Worm (Caenorhabditis elegans) whole organism, late embryonic: ENCODE results near the gene nlp-68.
A peak's percentile ranks its signal among the peaks of the same experiment; 100 is the strongest.

Experiments
- C08G9.2 ChIP-seq: sonication (generic microtip); optimal IDR thresholded peaks from 2 replicates; lab custom pipeline; 2016; ENCODE audit warnings: mild to moderate bottlenecking, missing genetic modification characterization, moderate library complexity, missing compliant biosample characterization
- F13H6.1 ChIP-seq: sonication (generic microtip); optimal IDR thresholded peaks from 2 replicates; lab custom pipeline; 2016; ENCODE audit warnings: missing genetic modification characterization, missing compliant biosample characterization
- K02D7.2 ChIP-seq: sonication (generic microtip); optimal IDR thresholded peaks from 2 replicates; lab custom pipeline; 2017; ENCODE audit warnings: mild to moderate bottlenecking, missing genetic modification characterization, missing compliant biosample characterization
- ahr-1 ChIP-seq: sonication (generic microtip); optimal IDR thresholded peaks from 2 replicates; lab custom pipeline; 2016; ENCODE audit warnings: missing genetic modification characterization, missing compliant biosample characterization
- ama-1 ChIP-seq: fragments of 150-350 bp; optimal IDR thresholded peaks from 2 replicates; lab custom pipeline; 2014
- ceh-18 ChIP-seq: sonication (generic microtip); optimal IDR thresholded peaks from 2 replicates; lab custom pipeline; 2016; ENCODE audit warnings: missing genetic modification characterization, missing compliant biosample characterization
- ceh-2 ChIP-seq: sonication (generic microtip); optimal IDR thresholded peaks from 2 replicates; lab custom pipeline; 2016; ENCODE audit warnings: missing genotype, missing genetic modification characterization, missing compliant biosample characterization
- ceh-22 ChIP-seq: sonication (generic microtip); optimal IDR thresholded peaks from 2 replicates; lab custom pipeline; 2017; ENCODE audit warnings: missing biosample characterization, missing genetic modification characterization
- ceh-30 ChIP-seq: fragments of 150-350 bp; optimal IDR thresholded peaks from 2 replicates; lab custom pipeline; 2014; ENCODE audit warnings: missing biosample characterization, missing genetic modification characterization
- ceh-34 ChIP-seq: sonication (generic microtip); optimal IDR thresholded peaks from 2 replicates; lab custom pipeline; 2016; ENCODE audit warnings: mild to moderate bottlenecking, missing genetic modification characterization, missing compliant biosample characterization
- ceh-48 ChIP-seq: sonication (generic microtip); optimal IDR thresholded peaks from 2 replicates; lab custom pipeline; 2016; ENCODE audit warnings: missing genetic modification characterization, inconsistent platforms, missing compliant biosample characterization
- dmd-4 ChIP-seq: sonication (generic microtip); optimal IDR thresholded peaks from 2 replicates; lab custom pipeline; 2016; ENCODE audit warnings: borderline replicate concordance, missing genetic modification characterization, missing compliant biosample characterization
- dve-1 ChIP-seq: sonication (generic microtip); optimal IDR thresholded peaks from 2 replicates; lab custom pipeline; 2017; ENCODE audit warnings: antibody characterized with exemption, mild to moderate bottlenecking, missing genetic modification characterization, missing compliant biosample characterization
- eyg-1 ChIP-seq: sonication (generic microtip); optimal IDR thresholded peaks from 2 replicates; lab custom pipeline; 2016; ENCODE audit warnings: missing genotype, missing genetic modification characterization, missing compliant biosample characterization
- fax-1 ChIP-seq: sonication (generic microtip); optimal IDR thresholded peaks from 2 replicates; lab custom pipeline; 2016; ENCODE audit warnings: missing genotype, missing genetic modification characterization, missing compliant biosample characterization
- fkh-6 ChIP-seq: sonication (generic microtip); optimal IDR thresholded peaks from 2 replicates; lab custom pipeline; 2016; ENCODE audit warnings: missing genetic modification characterization, missing compliant biosample characterization
- gmeb-2 ChIP-seq: sonication (generic microtip); optimal IDR thresholded peaks from 2 replicates; lab custom pipeline; 2016; ENCODE audit warnings: missing genetic modification characterization, inconsistent platforms, missing compliant biosample characterization
- hlh-30 ChIP-seq: sonication (generic microtip); optimal IDR thresholded peaks from 2 replicates; lab custom pipeline; 2017; ENCODE audit warnings: antibody characterized with exemption, missing genetic modification characterization, missing compliant biosample characterization; ENCODE audit not compliant: insufficient read depth
- hlh-6 ChIP-seq: sonication (generic microtip); optimal IDR thresholded peaks from 2 replicates; lab custom pipeline; 2016; ENCODE audit warnings: missing genotype, missing genetic modification characterization, missing compliant biosample characterization
- hlh-8 ChIP-seq: sonication (generic microtip); optimal IDR thresholded peaks from 2 replicates; lab custom pipeline; 2016; ENCODE audit warnings: missing genotype, missing genetic modification characterization, missing compliant biosample characterization
- lin-11 ChIP-seq: fragments of 200-800 bp; sonication (Bioruptor generic); optimal IDR thresholded peaks from 2 replicates; lab custom pipeline; 2018; ENCODE audit warnings: mild to moderate bottlenecking, missing genetic modification characterization, missing compliant biosample characterization
- nhr-232 ChIP-seq: sonication (generic microtip); optimal IDR thresholded peaks from 2 replicates; lab custom pipeline; 2016; ENCODE audit warnings: missing genetic modification characterization, missing compliant biosample characterization
- npax-4 ChIP-seq: sonication (generic microtip); optimal IDR thresholded peaks from 2 replicates; lab custom pipeline; 2016; ENCODE audit warnings: missing genetic modification characterization, missing compliant biosample characterization
- pag-3 ChIP-seq: sonication (generic microtip); optimal IDR thresholded peaks from 2 replicates; lab custom pipeline; 2016; ENCODE audit warnings: missing compliant biosample characterization, missing genetic modification characterization, borderline replicate concordance
- pha-2 ChIP-seq: sonication (generic microtip); optimal IDR thresholded peaks from 2 replicates; lab custom pipeline; 2017; ENCODE audit warnings: mild to moderate bottlenecking, missing genetic modification characterization, missing compliant biosample characterization
- pha-4 ChIP-seq: fragments of 150-350 bp; optimal IDR thresholded peaks from 2 replicates; lab custom pipeline; 2018; ENCODE audit warnings: missing biosample characterization, missing genetic modification reagents, missing genetic modification characterization
- pqm-1 ChIP-seq: sonication (generic microtip); optimal IDR thresholded peaks from 2 replicates; lab custom pipeline; 2016; ENCODE audit warnings: missing genetic modification characterization, missing compliant biosample characterization
- pros-1 ChIP-seq: fragments of 150-350 bp; optimal IDR thresholded peaks from 2 replicates; lab custom pipeline; 2014; ENCODE audit warnings: missing biosample characterization, missing genetic modification reagents, missing genetic modification characterization
- sox-4 ChIP-seq: sonication (generic microtip); optimal IDR thresholded peaks from 2 replicates; lab custom pipeline; 2017; ENCODE audit warnings: mild to moderate bottlenecking, missing genetic modification characterization, inconsistent platforms, missing compliant biosample characterization
- syd-9 ChIP-seq: sonication (generic microtip); optimal IDR thresholded peaks from 2 replicates; lab custom pipeline; 2016; ENCODE audit warnings: mild to moderate bottlenecking, missing genetic modification characterization, moderate library complexity, missing compliant biosample characterization
- zip-5 ChIP-seq: sonication (generic microtip); optimal IDR thresholded peaks from 2 replicates; lab custom pipeline; 2016; ENCODE audit warnings: missing genetic modification characterization, missing compliant biosample characterization
- ztf-16 ChIP-seq: sonication (generic microtip); optimal IDR thresholded peaks from 2 replicates; lab custom pipeline; 2017; ENCODE audit warnings: missing genetic modification characterization, missing compliant biosample characterization

Gene nlp-68

DNA sequence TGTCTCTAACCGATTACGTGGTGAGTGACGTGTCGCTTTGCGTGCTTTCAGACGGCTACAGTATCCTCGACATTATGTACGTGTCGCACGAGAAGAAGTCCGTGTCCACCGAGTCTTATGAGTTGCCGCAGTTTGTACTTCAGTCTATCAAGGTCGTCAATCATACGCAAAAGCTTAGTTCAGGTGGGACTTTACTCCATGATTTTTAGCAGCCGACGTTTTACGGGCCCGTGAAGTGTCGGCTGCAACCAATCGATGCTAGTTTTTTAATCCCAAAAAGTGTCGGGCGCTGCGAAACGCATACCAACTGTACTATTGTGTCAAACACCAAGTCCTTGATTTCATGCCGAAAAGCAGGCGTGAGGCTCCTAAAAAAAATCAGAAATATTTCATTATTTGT lies 14.1 kb downstream of the nlp-68 start:
- no peak for TF ChIP-seq sox-4 (tag; lab: Kevin White, UChicago)
- no peak for TF ChIP-seq nhr-232

DNA sequence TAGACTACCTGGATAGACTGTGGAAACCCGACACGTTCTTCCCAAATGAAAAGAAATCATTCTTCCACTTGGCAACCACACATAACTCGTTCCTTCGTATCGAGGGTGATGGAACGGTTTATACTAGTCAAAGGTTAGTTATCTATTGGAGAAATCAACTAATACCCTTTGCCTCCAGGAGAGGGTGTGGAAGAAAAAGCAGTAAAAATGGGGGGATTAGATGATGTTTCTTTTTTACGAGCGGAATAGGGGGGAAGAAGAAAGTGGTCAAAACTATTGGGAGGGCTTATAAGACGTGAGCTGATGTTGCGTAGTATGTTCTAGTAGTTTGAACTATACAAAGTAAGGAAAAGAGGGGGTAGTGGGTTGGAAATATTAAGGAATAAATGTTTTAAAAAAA lies 15.9 kb downstream of the nlp-68 start:
- TF ChIP-seq pha-2 (no peak), hlh-6 (tag; lab: Kevin White, UChicago) (no peak), fkh-6 (tag; lab: Kevin White, UChicago) (no peak), ahr-1 (tag; lab: Kevin White, UChicago) (no peak), pqm-1 (tag; lab: Kevin White, UChicago) (no peak), dmd-4 (tag; lab: Kevin White, UChicago) (no peak), ceh-18 (tag; lab: Kevin White, UChicago) (no peak), ceh-48 (tag; lab: Kevin White, UChicago) (no peak), npax-4 (tag; lab: Kevin White, UChicago) (no peak), ceh-30 (tag; lab: Kevin White, UChicago) (no peak)
- TF ChIP-seq, all 69 proteins: peak for 0

ce11 chrIII:10521219-10521618 lies 17.7 kb downstream of the nlp-68 start:
- TF ChIP-seq ceh-2 (tag; lab: Kevin White, UChicago) (no peak), pros-1 (tag; lab: Kevin White, UChicago) (no peak), ztf-16 (tag; lab: Kevin White, UChicago) (no peak), dve-1 (tag; lab: Kevin White, UChicago) (peak; percentile 53)

DNA sequence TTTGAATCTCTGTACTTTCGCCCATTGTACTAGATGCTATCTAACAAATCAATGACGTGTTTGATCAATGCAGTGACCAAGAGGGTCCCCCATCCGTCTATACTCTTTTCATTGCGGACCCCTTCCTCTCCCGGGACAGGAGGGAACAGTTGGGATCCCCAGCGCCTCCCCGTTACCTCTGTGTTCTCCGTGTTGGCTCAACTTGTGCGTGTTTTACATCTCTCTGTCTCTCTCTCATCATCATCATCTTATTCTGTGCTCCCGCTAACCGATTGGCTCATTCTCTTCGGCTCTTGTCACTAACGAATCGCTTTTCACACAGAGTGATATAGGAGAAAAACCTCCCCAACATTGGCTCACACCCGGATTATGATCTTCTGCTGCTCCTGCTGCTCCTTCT lies 18.4 kb downstream of the nlp-68 start, which contains the start of gene unc-49:
Gene unc-49, plus strand, starts transcription at position 240 of the 400 bp plus-strand sequence.
- no peak for TF ChIP-seq hlh-30 (tag; lab: Kevin White, UChicago)
- peak; percentile 26 for TF ChIP-seq ceh-18 (tag; lab: Kevin White, UChicago)
- peak; percentile 41 for TF ChIP-seq syd-9 (tag; lab: Kevin White, UChicago)
- peak; percentile 12 for TF ChIP-seq C08G9.2
- TF ChIP-seq pag-3 (tag; lab: Kevin White, UChicago), result no peak
- TF ChIP-seq ceh-22 (tag; lab: Kevin White, UChicago), result no peak

DNA sequence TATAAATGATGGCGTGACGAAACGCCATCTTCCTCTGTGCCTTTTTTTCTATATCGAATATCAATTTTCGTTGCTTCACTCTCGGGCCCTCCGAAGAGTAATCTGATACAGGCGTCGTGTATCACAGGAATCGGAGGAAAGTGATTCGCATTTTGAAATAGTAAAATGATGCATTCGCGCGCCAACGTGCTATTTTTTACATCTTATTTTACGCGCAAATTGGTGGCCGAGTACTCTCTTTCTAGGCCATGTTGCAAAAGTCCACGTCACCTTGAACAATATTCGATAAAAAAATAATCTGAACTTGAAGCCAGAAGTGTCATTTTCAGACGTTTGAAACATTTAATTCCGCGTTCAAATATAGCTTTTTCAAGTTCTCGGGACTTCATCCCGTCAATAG lies 19.3 kb downstream of the nlp-68 start:
- TF ChIP-seq C08G9.2 (no peak), fkh-6 (tag; lab: Kevin White, UChicago) (no peak), ceh-34 (tag; lab: Kevin White, UChicago) (peak; percentile 43)

- TF ChIP-seq ceh-48 (tag; lab: Kevin White, UChicago), result no peak
- TF ChIP-seq eyg-1, result no peak
- no peak for TF ChIP-seq F13H6.1 (tag; lab: Kevin White, UChicago)
- no peak for TF ChIP-seq pha-4 (tag; lab: Kevin White, UChicago)
- no peak for TF ChIP-seq lin-11 (tag; lab: Kevin White, UChicago)
- TF ChIP-seq ama-1 (lab: Kevin White, UChicago), result no peak
- TF ChIP-seq fax-1, result no peak
- no peak for TF ChIP-seq K02D7.2 (tag; lab: Kevin White, UChicago)
- TF ChIP-seq dmd-4 (tag; lab: Kevin White, UChicago), result no peak
- no peak for TF ChIP-seq ceh-2 (tag; lab: Kevin White, UChicago)
These were observed 20.1 kb downstream of the nlp-68 start for ce11 chrIII:10518884-10519283.

ce11 chrIII:10515751-10516150 lies 23.2 kb downstream of the nlp-68 start:
- TF ChIP-seq hlh-8 (tag; lab: Kevin White, UChicago) (no peak), gmeb-2 (tag; lab: Kevin White, UChicago) (no peak), F13H6.1 (tag; lab: Kevin White, UChicago) (no peak), zip-5 (no peak)
